Worm (Caenorhabditis elegans): ENCODE results near the gene hnd-1.

ce11 chrX:11734110-11734509, 49.7 kb downstream of the hnd-1 start:
- no peak for TF ChIP-seq sem-2 (GFP tag; optimal IDR thresholded peaks at IDR 0.05)
- TF ChIP-seq ztf-11 (tag; optimal IDR thresholded peaks at IDR 0.05), result no peak
- no peak for TF ChIP-seq blmp-1 (tag; optimal IDR thresholded peaks at IDR 0.05)
- TF ChIP-seq nhr-76 (tag; optimal IDR thresholded peaks at IDR 0.05), result no peak
- TF ChIP-seq ces-1 (GFP tag; optimal IDR thresholded peaks at IDR 0.05), result no peak
- TF ChIP-seq nhr-12 (tag; optimal IDR thresholded peaks at IDR 0.05), result no peak
- TF ChIP-seq nhr-28 (tag; optimal IDR thresholded peaks at IDR 0.05), result no peak
- no peak for TF ChIP-seq ceh-39 (tag; optimal IDR thresholded peaks at IDR 0.05)
- no peak for TF ChIP-seq elt-1 (tag; optimal IDR thresholded peaks at IDR 0.05; ENCODE audit: borderline replicate concordance, insufficient read depth)
- no peak for TF ChIP-seq elt-3 (tag; optimal IDR thresholded peaks at IDR 0.05)
